Fruit fly (Drosophila melanogaster) Kc167 (cell line): Measurements from ENCODE around the gene LUBEL.

Experiments used
- Myc ChIP-seq: fragments of >200 bp; optimal IDR thresholded peaks from 2 replicates; lab custom pipeline; 2017; ENCODE audit warnings: missing external identifiers
- Sin3A ChIP-seq: fragments of >200 bp; optimal IDR thresholded peaks from 2 replicates; lab custom pipeline; 2018; ENCODE audit warnings: missing external identifiers
- h ChIP-seq: fragments of >200 bp; optimal IDR thresholded peaks from 3 replicates; lab custom pipeline; 2018; ENCODE audit warnings: missing external identifiers
- insv ChIP-seq: fragments of >200 bp; optimal IDR thresholded peaks from 3 replicates; lab custom pipeline; 2018; ENCODE audit warnings: missing external identifiers
- psq ChIP-seq: fragments of >200 bp; optimal IDR thresholded peaks from 2 replicates; lab custom pipeline; 2017; ENCODE audit warnings: missing external identifiers
- ttk ChIP-seq: sonication (Bioruptor generic); optimal IDR thresholded peaks from 2 replicates; lab custom pipeline; 2017; ENCODE audit warnings: missing external identifiers

- TF ChIP-seq Sin3A = no peak
- TF ChIP-seq h = no peak
- no peak for TF ChIP-seq psq (lab: Kevin White, UChicago)
- no peak for TF ChIP-seq Myc (lab: Kevin White, UChicago)
- no peak for TF ChIP-seq insv
- no peak for TF ChIP-seq ttk (lab: Kevin White, UChicago)
Measured at dm6 chr2L:6800794-6801193, 28.2 kb upstream of the LUBEL start, which contains the start of gene CG17376.
